Fruit fly (Drosophila melanogaster) whole organism, embryonic: ENCODE measurements around the gene CG6788.
A peak's percentile ranks its signal among the peaks of the same experiment; 100 is the strongest.

Experiments
- Abd-B ChIP-seq: fragments of 200-800 bp; sonication (Bioruptor generic); optimal IDR thresholded peaks from 2 replicates; lab custom pipeline; 2018; ENCODE audit warnings: missing biosample characterization, mild to moderate bottlenecking, missing genetic modification characterization, moderate library complexity
- Adf1 ChIP-seq: fragments of 200-800 bp; sonication (Bioruptor generic); IDR thresholded peaks from 2 replicates; pipeline ENCODE4 v1.3.6; 2022; ENCODE audit warnings: missing biosample characterization, missing genetic modification characterization
- Aef1 ChIP-seq: fragments of 200-800 bp; sonication (Bioruptor generic); IDR thresholded peaks from 3 replicates; pipeline ENCODE4 v1.3.6; 2022; ENCODE audit warnings: missing biosample characterization, missing genetic modification characterization
- B-H1 ChIP-seq: fragments of 200-800 bp; sonication (Bioruptor generic); IDR thresholded peaks from 3 replicates; pipeline ENCODE4 v1.3.6; 2022; ENCODE audit warnings: missing biosample characterization, missing genetic modification characterization
- Bgb ChIP-seq: fragments of 200-800 bp; sonication (Bioruptor generic); IDR thresholded peaks from 2 replicates; pipeline ENCODE4 v1.3.6; 2022; ENCODE audit warnings: missing biosample characterization, missing genetic modification characterization; ENCODE audit not compliant: partially characterized antibody
- Blimp-1 ChIP-seq: fragments of 200-800 bp; sonication (Bioruptor generic); optimal IDR thresholded peaks from 3 replicates; lab custom pipeline; 2018; ENCODE audit warnings: missing biosample characterization, missing genetic modification characterization, mild to moderate bottlenecking, moderate library complexity, missing genetic modification reagents
- Bteb2 ChIP-seq: fragments of 200-800 bp; sonication (Bioruptor generic); optimal IDR thresholded peaks from 2 replicates; lab custom pipeline; 2016; ENCODE audit warnings: missing biosample characterization, missing genetic modification characterization
- CG1024 ChIP-seq: fragments of 200-800 bp; sonication (Bioruptor generic); IDR thresholded peaks from 2 replicates; pipeline ENCODE4 v1.3.6; 2022; ENCODE audit warnings: missing biosample characterization, missing genetic modification characterization
- CG10462 ChIP-seq: fragments of 200-800 bp; sonication (Bioruptor generic); optimal IDR thresholded peaks from 2 replicates; lab custom pipeline; 2016; ENCODE audit warnings: missing biosample characterization, missing genetic modification characterization
- CG12071 ChIP-seq: fragments of 200-800 bp; sonication (Bioruptor generic); optimal IDR thresholded peaks from 3 replicates; lab custom pipeline; 2018; ENCODE audit warnings: missing biosample characterization, mild to moderate bottlenecking, missing genetic modification characterization
- CG12104 ChIP-seq: fragments of 200-800 bp; sonication (Bioruptor generic); optimal IDR thresholded peaks from 3 replicates; lab custom pipeline; 2016; ENCODE audit warnings: missing biosample characterization, missing genetic modification characterization
- CG12769 ChIP-seq: fragments of 200-800 bp; sonication (Bioruptor generic); optimal IDR thresholded peaks from 2 replicates; lab custom pipeline; 2019; ENCODE audit warnings: missing biosample characterization, mild to moderate bottlenecking, missing genetic modification characterization, moderate library complexity
- CG13894 ChIP-seq: fragments of 200-800 bp; sonication (Bioruptor generic); optimal IDR thresholded peaks from 3 replicates; lab custom pipeline; 2018; ENCODE audit warnings: missing biosample characterization, mild to moderate bottlenecking, missing genetic modification characterization, moderate library complexity
- CG14710 ChIP-seq: fragments of 200-800 bp; sonication (Bioruptor generic); optimal IDR thresholded peaks from 3 replicates; lab custom pipeline; 2019; ENCODE audit warnings: missing biosample characterization, mild to moderate bottlenecking, missing genetic modification characterization, moderate library complexity
- CG15269 ChIP-seq: fragments of 200-800 bp; sonication (Bioruptor generic); optimal IDR thresholded peaks from 2 replicates; lab custom pipeline; 2018; ENCODE audit warnings: missing biosample characterization, mild to moderate bottlenecking, missing genetic modification characterization, moderate library complexity
- CG1603 ChIP-seq: fragments of 200-800 bp; sonication (Bioruptor generic); optimal IDR thresholded peaks from 2 replicates; lab custom pipeline; 2019; ENCODE audit warnings: missing biosample characterization, mild to moderate bottlenecking, missing genetic modification characterization, moderate library complexity
- CG18599 ChIP-seq: fragments of 200-800 bp; sonication (Bioruptor generic); optimal IDR thresholded peaks from 3 replicates; lab custom pipeline; 2017; ENCODE audit warnings: missing biosample characterization, missing genetic modification characterization, mild to moderate bottlenecking, moderate library complexity, missing genetic modification reagents
- CG2202 ChIP-seq: fragments of 200-800 bp; sonication (Bioruptor generic); optimal IDR thresholded peaks from 2 replicates; lab custom pipeline; 2018; ENCODE audit warnings: missing biosample characterization, mild to moderate bottlenecking, missing genetic modification characterization
- CG32532 ChIP-seq: fragments of 200-800 bp; sonication (Bioruptor generic); IDR thresholded peaks from 2 replicates; pipeline ENCODE4 v1.3.6; 2022; ENCODE audit warnings: missing biosample characterization, missing genetic modification characterization
- CG33557 ChIP-seq: fragments of 200-800 bp; sonication (Bioruptor generic); optimal IDR thresholded peaks from 2 replicates; lab custom pipeline; 2019; ENCODE audit warnings: missing biosample characterization, mild to moderate bottlenecking, missing genetic modification characterization, moderate library complexity
- CG4282 ChIP-seq: fragments of 200-800 bp; sonication (Bioruptor generic); optimal IDR thresholded peaks from 2 replicates; lab custom pipeline; 2016; ENCODE audit warnings: missing biosample characterization, missing genetic modification characterization
- CG4820 ChIP-seq: fragments of 200-800 bp; sonication (Bioruptor generic); optimal IDR thresholded peaks from 3 replicates; lab custom pipeline; 2016; ENCODE audit warnings: missing biosample characterization, missing genetic modification characterization
- CG7271 ChIP-seq: fragments of 200-800 bp; sonication (Bioruptor generic); optimal IDR thresholded peaks from 2 replicates; lab custom pipeline; 2018; ENCODE audit warnings: missing biosample characterization, mild to moderate bottlenecking, missing genetic modification characterization, moderate library complexity
- CG7556 ChIP-seq: fragments of 200-800 bp; sonication (Bioruptor generic); optimal IDR thresholded peaks from 2 replicates; lab custom pipeline; 2017; ENCODE audit warnings: missing biosample characterization, mild to moderate bottlenecking, missing genetic modification characterization
- CG7928 ChIP-seq: fragments of 200-800 bp; sonication (Bioruptor generic); optimal IDR thresholded peaks from 2 replicates; lab custom pipeline; 2017; ENCODE audit warnings: missing biosample characterization, mild to moderate bottlenecking, missing genetic modification characterization
- CG8281 ChIP-seq: fragments of 200-800 bp; sonication (Bioruptor generic); optimal IDR thresholded peaks from 2 replicates; lab custom pipeline; 2018; ENCODE audit warnings: missing biosample characterization, mild to moderate bottlenecking, missing genetic modification characterization, moderate library complexity
- CG9215 ChIP-seq: fragments of 200-800 bp; sonication (Bioruptor generic); IDR thresholded peaks from 2 replicates; pipeline ENCODE4 v1.3.6; 2022; ENCODE audit warnings: missing biosample characterization, missing genetic modification characterization
- Drgx ChIP-seq: fragments of 200-800 bp; sonication (Bioruptor generic); IDR thresholded peaks from 2 replicates; pipeline ENCODE4 v1.3.6; 2022; ENCODE audit warnings: missing biosample characterization, missing genetic modification characterization
- Ets97D ChIP-seq: fragments of 200-800 bp; sonication (Bioruptor generic); optimal IDR thresholded peaks from 3 replicates; lab custom pipeline; 2016; ENCODE audit warnings: missing biosample characterization, missing genetic modification characterization
- Fer1 ChIP-seq: fragments of 200-800 bp; sonication (Bioruptor generic); optimal IDR thresholded peaks from 2 replicates; lab custom pipeline; 2017; ENCODE audit warnings: missing biosample characterization, mild to moderate bottlenecking, missing genetic modification characterization
- HLH3B ChIP-seq: fragments of 200-800 bp; sonication (Bioruptor generic); IDR thresholded peaks from 2 replicates; pipeline ENCODE4 v1.3.6; 2022; ENCODE audit warnings: missing biosample characterization, missing genetic modification characterization
- HLH54F ChIP-seq: fragments of 200-800 bp; sonication (Bioruptor generic); optimal IDR thresholded peaks from 3 replicates; lab custom pipeline; 2016; ENCODE audit warnings: missing biosample characterization, missing genetic modification characterization
- Med ChIP-seq: fragments of 200-800 bp; sonication (Bioruptor generic); peaks from one replicate; lab custom pipeline; 2016; ENCODE audit warnings: missing biosample characterization, missing genetic modification characterization, mild to moderate bottlenecking, inconsistent platforms, moderate library complexity
- Myb ChIP-seq: fragments of 200-800 bp; sonication (Bioruptor generic); optimal IDR thresholded peaks from 2 replicates; lab custom pipeline; 2016; ENCODE audit warnings: missing biosample characterization, missing genetic modification characterization
- Sin3A ChIP-seq: fragments of >200 bp; optimal IDR thresholded peaks from 2 replicates; lab custom pipeline; 2018
- Trl ChIP-seq, 3 experiments: fragments of >200 bp in 2 of 3; fragments of 200-800 bp in 1 of 3; sonication (Bioruptor generic) in 1 of 3; optimal IDR thresholded peaks; 2 replicates in 1 of 3; 3 replicates in 2 of 3; lab custom pipeline; 2016 to 2017; ENCODE audit warnings: missing biosample characterization in 1 of 3, missing genetic modification characterization in 1 of 3
- chm ChIP-seq: fragments of 200-800 bp; sonication (Bioruptor generic); IDR thresholded peaks from 2 replicates; pipeline ENCODE4 v1.3.6; 2022; ENCODE audit warnings: missing biosample characterization, missing genetic modification characterization
- croc ChIP-seq: fragments of 200-800 bp; sonication (Bioruptor generic); conservative IDR thresholded peaks from 3 replicates; pipeline ENCODE4 v1.3.6; 2022; ENCODE audit warnings: missing biosample characterization, missing genetic modification characterization
- crp ChIP-seq, 2 experiments: fragments of 200-800 bp; sonication (Bioruptor generic); optimal IDR thresholded peaks; 2 replicates in 1 of 2; 3 replicates in 1 of 2; lab custom pipeline; 2017; ENCODE audit warnings: missing biosample characterization in 2 of 2, missing genetic modification characterization in 2 of 2, mild to moderate bottlenecking in 1 of 2, moderate library complexity in 1 of 2
- ewg ChIP-seq: fragments of 200-800 bp; sonication (Bioruptor generic); optimal IDR thresholded peaks from 3 replicates; lab custom pipeline; 2017; ENCODE audit warnings: mild to moderate bottlenecking, missing biosample characterization, missing genetic modification reagents, missing genetic modification characterization
- gfzf ChIP-seq: fragments of 200-800 bp; sonication (Bioruptor generic); optimal IDR thresholded peaks from 2 replicates; lab custom pipeline; 2016; ENCODE audit warnings: missing biosample characterization, mild to moderate bottlenecking, missing genetic modification characterization, moderate library complexity
- jing ChIP-seq: fragments of 200-800 bp; sonication (Bioruptor generic); optimal IDR thresholded peaks from 2 replicates; lab custom pipeline; 2018; ENCODE audit warnings: missing biosample characterization, mild to moderate bottlenecking, missing genetic modification characterization
- jumu ChIP-seq: fragments of 200-800 bp; sonication (Bioruptor generic); optimal IDR thresholded peaks from 3 replicates; lab custom pipeline; 2016; ENCODE audit warnings: missing biosample characterization, missing genetic modification characterization
- klu ChIP-seq: fragments of 200-800 bp; sonication (Bioruptor generic); IDR thresholded peaks from 2 replicates; pipeline ENCODE4 v1.3.6; 2022; ENCODE audit warnings: missing biosample characterization, missing genetic modification characterization
- lov ChIP-seq, 2 experiments: fragments of 200-800 bp in 1 of 2; fragments of >200 bp in 1 of 2; sonication (Bioruptor generic) in 1 of 2; IDR thresholded peaks in 1 of 2; optimal IDR thresholded peaks in 1 of 2; 2 replicates in 1 of 2; 3 replicates in 1 of 2; pipeline versions ENCODE4 v1.3.6 to Lab custom; 2017 to 2022; ENCODE audit warnings: missing biosample characterization in 1 of 2, missing genetic modification characterization in 1 of 2
- oc ChIP-seq: fragments of 200-800 bp; sonication (Bioruptor generic); optimal IDR thresholded peaks from 2 replicates; lab custom pipeline; 2018; ENCODE audit warnings: missing biosample characterization, mild to moderate bottlenecking, missing genetic modification characterization, moderate library complexity
- shn ChIP-seq: fragments of 200-800 bp; sonication (Bioruptor generic); optimal IDR thresholded peaks from 3 replicates; lab custom pipeline; 2016; ENCODE audit warnings: missing biosample characterization, missing genetic modification characterization
- sr ChIP-seq: fragments of 200-800 bp; sonication (Bioruptor generic); IDR thresholded peaks from 3 replicates; pipeline ENCODE4 v1.3.6; 2022; ENCODE audit warnings: missing biosample characterization, missing genetic modification characterization
- zfh1 ChIP-seq: fragments of 200-800 bp; sonication (Bioruptor generic); IDR thresholded peaks from 3 replicates; pipeline ENCODE4 v1.3.6; 2022; ENCODE audit warnings: missing biosample characterization, missing genetic modification characterization

The CG6788 gene

DNA sequence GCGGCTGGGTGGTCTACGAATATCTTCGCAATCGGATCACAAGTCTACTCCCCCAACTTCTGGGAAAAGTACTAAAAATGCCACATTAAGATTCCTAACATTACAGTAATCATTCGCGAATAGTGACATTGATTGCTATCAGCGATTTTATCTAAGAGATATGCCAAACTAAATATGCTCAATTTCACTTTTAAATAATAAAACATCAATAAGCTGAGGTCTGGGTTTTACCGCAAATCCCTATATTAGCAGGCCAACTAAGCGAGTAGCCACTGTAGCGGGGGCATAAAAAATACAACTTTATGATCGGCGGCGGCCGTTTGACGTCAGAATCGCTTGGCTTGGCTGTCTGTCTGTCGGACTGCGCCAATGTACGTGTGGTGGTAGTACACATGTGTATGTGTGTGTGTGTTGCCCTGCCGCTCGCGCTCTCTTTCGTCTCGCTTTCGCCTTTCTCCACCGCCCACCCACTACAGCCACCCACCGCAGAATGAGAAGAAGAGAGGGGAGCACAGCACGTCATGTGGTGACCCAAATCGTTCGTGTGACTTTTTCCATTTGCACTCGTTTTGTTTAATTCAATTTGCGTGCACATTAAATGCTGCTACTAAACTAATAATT is 7.6 kb upstream of the CG6788 start (continued):
- peak; percentile 89 for TF ChIP-seq shn (GFP tag; lab: Kevin White, UChicago)
- peak; percentile 85 for TF ChIP-seq CG8281 (tag; lab: Kevin White, UChicago)
- peak; percentile 97 for TF ChIP-seq jumu (GFP tag; lab: Kevin White, UChicago)
- peak; percentile 97 for TF ChIP-seq CG32532 (GFP tag; lab: Robert Waterston, UW)
- TF ChIP-seq lov (optimal IDR thresholded peaks at IDR 0.05; lab: Kevin White, UChicago), result no peak
- peak; percentile 92 for TF ChIP-seq lov (GFP tag; IDR thresholded peaks at IDR 0.05; lab: Robert Waterston, UW)
- TF ChIP-seq CG33557 (GFP tag; lab: Kevin White, UChicago), result peak; percentile 70
- TF ChIP-seq Ets97D (GFP tag; lab: Kevin White, UChicago), result peak; percentile 88
- TF ChIP-seq Myb (GFP tag; lab: Kevin White, UChicago), result peak; percentile 83
- peak; percentile 95 for TF ChIP-seq HLH54F
- peak; percentile 88 for TF ChIP-seq croc (GFP tag; lab: Robert Waterston, UW)
- peak; percentile 90; the same call in 1 of the 2 replicates for TF ChIP-seq chm
- TF ChIP-seq Trl (optimal IDR thresholded peaks at IDR 0.05; lab: Kevin White, UChicago), result peak; percentile 22 to 36
- peak; percentile 95 for TF ChIP-seq Trl (GFP tag; optimal IDR thresholded peaks at IDR 0.05; lab: Kevin White, UChicago)
- peak; percentile 93 for TF ChIP-seq zfh1
- peak; percentile 87 for TF ChIP-seq CG1024
- TF ChIP-seq CG4820 (GFP tag; lab: Kevin White, UChicago), result peak; percentile 83
- TF ChIP-seq Aef1 (GFP tag; lab: Robert Waterston, UW), result peak; percentile 93
- TF ChIP-seq Abd-B (GFP tag; lab: Kevin White, UChicago), result peak; percentile 99
- peak; percentile 93 for TF ChIP-seq HLH3B
- TF ChIP-seq CG7271, result peak; percentile 9
- TF ChIP-seq CG2202 (tag; lab: Kevin White, UChicago), result peak; percentile 79
- TF ChIP-seq Adf1, result peak; percentile 81
- TF ChIP-seq CG12071, result peak; percentile 95
- peak; percentile 66 for TF ChIP-seq CG14710
- TF ChIP-seq Bteb2 (GFP tag; lab: Kevin White, UChicago), result peak; percentile 93
- peak; percentile 94 for TF ChIP-seq jing (GFP tag; lab: Kevin White, UChicago)
- peak; percentile 69; the same call in 2 of the 3 replicates for TF ChIP-seq sr (GFP tag; lab: Robert Waterston, UW)
- TF ChIP-seq Drgx (GFP tag; lab: Robert Waterston, UW), result peak; percentile 94
- peak; percentile 97 for TF ChIP-seq CG15269 (tag; lab: Kevin White, UChicago)
- TF ChIP-seq CG18599 (GFP tag; lab: Kevin White, UChicago), result peak; percentile 95
- TF ChIP-seq CG4282 (GFP tag; lab: Kevin White, UChicago), result peak; percentile 66
- peak; percentile 92 for TF ChIP-seq ewg (GFP tag; lab: Kevin White, UChicago)
- no peak for TF ChIP-seq Sin3A (lab: Kevin White, UChicago)
- peak; percentile 100 for TF ChIP-seq Med (GFP tag; lab: Kevin White, UChicago)
- TF ChIP-seq CG12769 (tag; lab: Kevin White, UChicago), result peak; percentile 99
- peak; percentile 93 for TF ChIP-seq B-H1
- TF ChIP-seq Blimp-1 (GFP tag; lab: Kevin White, UChicago), result peak; percentile 88
- TF ChIP-seq CG7928, result peak; percentile 75
- peak in 1 of 2 experiments; percentile 60 for TF ChIP-seq crp (GFP tag; optimal IDR thresholded peaks at IDR 0.05; lab: Kevin White, UChicago)
- peak; percentile 96 for TF ChIP-seq CG1603 (tag; lab: Kevin White, UChicago)
- peak; percentile 94 for TF ChIP-seq CG9215 (GFP tag; lab: Robert Waterston, UW)
- TF ChIP-seq CG12104 (GFP tag; lab: Kevin White, UChicago), result peak; percentile 79
- peak; percentile 93 for TF ChIP-seq klu (GFP tag; lab: Robert Waterston, UW)
- peak; percentile 91 for TF ChIP-seq Fer1 (GFP tag; lab: Kevin White, UChicago)
- TF ChIP-seq CG7556 (GFP tag; lab: Kevin White, UChicago), result peak; percentile 92
- no peak for TF ChIP-seq gfzf (GFP tag; lab: Kevin White, UChicago)
- no peak for TF ChIP-seq Bgb (GFP tag; lab: Robert Waterston, UW)
- peak; percentile 89 for TF ChIP-seq CG10462
- TF ChIP-seq oc, result peak; percentile 97
- TF ChIP-seq CG13894 (tag; lab: Kevin White, UChicago), result peak; percentile 93
